Worm (Caenorhabditis elegans) whole organism, L1 larva: ENCODE results near the gene srxa-13.

Experiments used
- C04F5.9 ChIP-seq: sonication (generic microtip); optimal IDR thresholded peaks from 2 replicates; lab custom pipeline; 2016; ENCODE audit warnings: missing genetic modification characterization, missing compliant biosample characterization
- C16A3.4 ChIP-seq: fragments of 150-350 bp; optimal IDR thresholded peaks from 2 replicates; lab custom pipeline; 2014; ENCODE audit warnings: missing biosample characterization, missing genetic modification characterization
- Y116A8C.19 ChIP-seq: sonication (generic microtip); optimal IDR thresholded peaks from 2 replicates; lab custom pipeline; 2016; ENCODE audit warnings: missing compliant biosample characterization, missing genetic modification characterization, borderline replicate concordance
- aha-1 ChIP-seq: fragments of 150-350 bp; optimal IDR thresholded peaks from 2 replicates; lab custom pipeline; 2014; ENCODE audit warnings: missing biosample characterization, missing genetic modification characterization
- blmp-1 ChIP-seq: fragments of 150-350 bp; optimal IDR thresholded peaks from 2 replicates; lab custom pipeline; 2014; ENCODE audit warnings: missing biosample characterization, missing genetic modification characterization
- ceh-88 ChIP-seq: fragments of 200-800 bp; sonication (Bioruptor generic); IDR thresholded peaks from 2 replicates; pipeline ENCODE4 v1.3.6; 2022; ENCODE audit warnings: missing genetic modification characterization, missing compliant biosample characterization
- dsc-1 ChIP-seq: sonication (generic microtip); optimal IDR thresholded peaks from 2 replicates; lab custom pipeline; 2016; ENCODE audit warnings: mild to moderate bottlenecking, missing genetic modification characterization, missing compliant biosample characterization
- efl-3 ChIP-seq: fragments of 200-800 bp; sonication (Bioruptor generic); optimal IDR thresholded peaks from 2 replicates; lab custom pipeline; 2018; ENCODE audit warnings: mild to moderate bottlenecking, missing genetic modification characterization, missing compliant biosample characterization
- egl-13 ChIP-seq: sonication (generic microtip); optimal IDR thresholded peaks from 2 replicates; lab custom pipeline; 2016; ENCODE audit warnings: missing genotype, missing genetic modification reagents, missing genetic modification characterization, missing compliant biosample characterization
- egl-27 ChIP-seq, 2 experiments: fragments of 150-350 bp in 1 of 2; sonication (generic microtip); optimal IDR thresholded peaks; 3 replicates each; lab custom pipeline; 2017 to 2018; ENCODE audit warnings: missing biosample characterization in 2 of 2, missing genetic modification characterization in 2 of 2, missing genetic modification reagents in 2 of 2
- elt-2 ChIP-seq: sonication (generic microtip); optimal IDR thresholded peaks from 2 replicates; lab custom pipeline; 2016; ENCODE audit warnings: missing genetic modification characterization, mild to moderate bottlenecking, inconsistent platforms, missing compliant biosample characterization, missing genetic modification reagents
- ets-5 ChIP-seq: fragments of 200-800 bp; sonication (Bioruptor generic); IDR thresholded peaks from 2 replicates; pipeline ENCODE4 v1.3.6; 2022; ENCODE audit warnings: missing genetic modification characterization, missing compliant biosample characterization
- fkh-8 ChIP-seq: sonication (generic microtip); optimal IDR thresholded peaks from 2 replicates; lab custom pipeline; 2016; ENCODE audit warnings: mild to moderate bottlenecking, missing genetic modification characterization, missing compliant biosample characterization
- grh-1 ChIP-seq: fragments of 200-800 bp; sonication (Bioruptor generic); IDR thresholded peaks from 2 replicates; pipeline ENCODE4 v1.3.6; 2022; ENCODE audit warnings: missing genetic modification reagents, missing genetic modification characterization, missing compliant biosample characterization
- hlh-17 ChIP-seq: fragments of 200-800 bp; sonication (Bioruptor generic); optimal IDR thresholded peaks from 2 replicates; lab custom pipeline; 2018; ENCODE audit warnings: missing genetic modification characterization, mild to moderate bottlenecking, missing compliant biosample characterization, moderate library complexity, borderline replicate concordance
- hlh-4 ChIP-seq: sonication (generic microtip); optimal IDR thresholded peaks from 2 replicates; lab custom pipeline; 2016; ENCODE audit warnings: mild to moderate bottlenecking, missing genetic modification characterization, missing compliant biosample characterization
- hpl-2 ChIP-seq: fragments of 150-350 bp; optimal IDR thresholded peaks from 2 replicates; lab custom pipeline; 2014; ENCODE audit warnings: missing biosample characterization, missing genetic modification reagents, missing genetic modification characterization
- irx-1 ChIP-seq: sonication (generic microtip); optimal IDR thresholded peaks from 2 replicates; lab custom pipeline; 2016; ENCODE audit warnings: missing genetic modification characterization, missing compliant biosample characterization
- isw-1 ChIP-seq: fragments of 200-800 bp; sonication (Bioruptor generic); IDR thresholded peaks from 2 replicates; pipeline ENCODE4 v1.3.6; 2022; ENCODE audit warnings: missing genetic modification characterization, missing compliant biosample characterization
- jun-1 ChIP-seq: fragments of 150-350 bp; optimal IDR thresholded peaks from 2 replicates; lab custom pipeline; 2014; ENCODE audit warnings: missing biosample characterization, missing genetic modification reagents, missing genetic modification characterization
- lin-13 ChIP-seq: fragments of 150-350 bp; optimal IDR thresholded peaks from 2 replicates; lab custom pipeline; 2014; ENCODE audit warnings: missing biosample characterization, missing genetic modification reagents, missing genetic modification characterization
- lin-14 ChIP-seq: fragments of 200-800 bp; sonication (Bioruptor generic); optimal IDR thresholded peaks from 2 replicates; lab custom pipeline; 2018; ENCODE audit warnings: mild to moderate bottlenecking, missing genetic modification characterization, moderate library complexity, missing compliant biosample characterization
- lin-35 ChIP-seq, 2 experiments: fragments of 150-350 bp; optimal IDR thresholded peaks; 2 replicates each; lab custom pipeline; 2014; ENCODE audit warnings: missing biosample characterization in 2 of 2, missing genetic modification characterization in 2 of 2, missing genetic modification reagents in 2 of 2
- lir-3 ChIP-seq: sonication (generic microtip); optimal IDR thresholded peaks from 2 replicates; lab custom pipeline; 2016; ENCODE audit warnings: mild to moderate bottlenecking, missing genetic modification characterization, moderate library complexity, missing compliant biosample characterization; ENCODE audit not compliant: poor library complexity
- lsy-2 ChIP-seq, 2 experiments: fragments of 150-350 bp; optimal IDR thresholded peaks; 2 replicates each; lab custom pipeline; 2014; ENCODE audit warnings: missing biosample characterization in 2 of 2, missing genetic modification characterization in 2 of 2
- mab-9 ChIP-seq: fragments of 200-800 bp; sonication (Bioruptor generic); IDR thresholded peaks from 2 replicates; pipeline ENCODE4 v1.3.6; 2022; ENCODE audit warnings: missing genetic modification reagents, missing genetic modification characterization, missing compliant biosample characterization
- mdl-1 ChIP-seq, 2 experiments: fragments of 150-350 bp; optimal IDR thresholded peaks; 2 replicates each; lab custom pipeline; 2014 to 2017; ENCODE audit warnings: missing biosample characterization in 2 of 2, missing genetic modification characterization in 2 of 2, inconsistent platforms in 1 of 2
- mep-1 ChIP-seq: fragments of 150-350 bp; optimal IDR thresholded peaks from 2 replicates; lab custom pipeline; 2014; ENCODE audit warnings: missing biosample characterization, missing genetic modification characterization
- nhr-12 ChIP-seq: sonication (generic microtip); optimal IDR thresholded peaks from 2 replicates; lab custom pipeline; 2017; ENCODE audit warnings: missing biosample characterization, missing genetic modification characterization
- nhr-19 ChIP-seq: fragments of 200-800 bp; sonication (Bioruptor generic); conservative IDR thresholded peaks from 2 replicates; pipeline ENCODE4 v1.3.6; 2022; ENCODE audit warnings: missing genetic modification characterization, missing compliant biosample characterization
- nhr-237 ChIP-seq: fragments of 150-350 bp; optimal IDR thresholded peaks from 2 replicates; lab custom pipeline; 2014; ENCODE audit warnings: missing biosample characterization, missing genetic modification characterization
- nhr-28 ChIP-seq: fragments of 150-350 bp; optimal IDR thresholded peaks from 2 replicates; lab custom pipeline; 2014; ENCODE audit warnings: missing biosample characterization, missing genetic modification characterization
- nhr-71 ChIP-seq: sonication (generic microtip); optimal IDR thresholded peaks from 2 replicates; lab custom pipeline; 2016; ENCODE audit warnings: mild to moderate bottlenecking, missing genetic modification characterization, moderate library complexity, missing compliant biosample characterization
- nhr-76 ChIP-seq: sonication (generic microtip); optimal IDR thresholded peaks from 2 replicates; lab custom pipeline; 2017; ENCODE audit warnings: missing biosample characterization, missing genetic modification characterization
- nhr-77 ChIP-seq: fragments of 150-350 bp; optimal IDR thresholded peaks from 2 replicates; lab custom pipeline; 2014; ENCODE audit warnings: missing biosample characterization, missing genetic modification characterization
- nhr-85 ChIP-seq: sonication (generic microtip); peaks from one replicate; lab custom pipeline; 2016; ENCODE audit warnings: missing genetic modification characterization, inconsistent platforms, missing compliant biosample characterization
- pag-3 ChIP-seq: sonication (generic microtip); optimal IDR thresholded peaks from 2 replicates; lab custom pipeline; 2017; ENCODE audit warnings: missing genetic modification characterization, mild to moderate bottlenecking, missing compliant biosample characterization, antibody characterized with exemption, borderline replicate concordance; ENCODE audit not compliant: insufficient read depth
- pax-3 ChIP-seq: fragments of 200-800 bp; sonication (Bioruptor generic); optimal IDR thresholded peaks from 2 replicates; lab custom pipeline; 2018; ENCODE audit warnings: mild to moderate bottlenecking, missing genetic modification characterization, moderate library complexity, missing compliant biosample characterization
- pqm-1 ChIP-seq: sonication (generic microtip); optimal IDR thresholded peaks from 3 replicates; lab custom pipeline; 2017; ENCODE audit warnings: missing biosample characterization, missing genetic modification characterization
- snpc-4 ChIP-seq: fragments of 150-350 bp; optimal IDR thresholded peaks from 2 replicates; lab custom pipeline; 2014; ENCODE audit warnings: missing biosample characterization, missing genetic modification characterization
- snu-23 ChIP-seq: sonication (generic microtip); optimal IDR thresholded peaks from 2 replicates; lab custom pipeline; 2016; ENCODE audit warnings: missing genetic modification characterization, missing compliant biosample characterization
- sox-4 ChIP-seq: sonication (generic microtip); optimal IDR thresholded peaks from 2 replicates; lab custom pipeline; 2016; ENCODE audit warnings: missing genetic modification characterization, missing compliant biosample characterization
- sptf-1 ChIP-seq: fragments of 150-350 bp; optimal IDR thresholded peaks from 2 replicates; lab custom pipeline; 2014; ENCODE audit warnings: missing biosample characterization, missing genetic modification characterization
- swsn-7 ChIP-seq: sonication (generic microtip); optimal IDR thresholded peaks from 2 replicates; lab custom pipeline; 2016; ENCODE audit warnings: missing genetic modification characterization, missing compliant biosample characterization
- tbx-2 ChIP-seq: sonication (generic microtip); optimal IDR thresholded peaks from 2 replicates; lab custom pipeline; 2016; ENCODE audit warnings: missing genetic modification characterization, missing compliant biosample characterization
- unc-30 ChIP-seq: sonication (generic microtip); optimal IDR thresholded peaks from 2 replicates; lab custom pipeline; 2017; ENCODE audit warnings: missing biosample characterization, missing genetic modification characterization
- unc-62 ChIP-seq: fragments of 150-350 bp; optimal IDR thresholded peaks from 2 replicates; lab custom pipeline; 2014; ENCODE audit warnings: missing biosample characterization, missing genetic modification reagents, missing genetic modification characterization
- unc-86 ChIP-seq: sonication (generic microtip); optimal IDR thresholded peaks from 2 replicates; lab custom pipeline; 2016; ENCODE audit warnings: missing genetic modification characterization, missing compliant biosample characterization
- unc-98 ChIP-seq: fragments of 200-800 bp; sonication (Bioruptor generic); IDR thresholded peaks from 2 replicates; pipeline ENCODE4 v1.3.6; 2022; ENCODE audit warnings: missing genetic modification characterization, missing compliant biosample characterization
- xbp-1 ChIP-seq: sonication (generic microtip); optimal IDR thresholded peaks from 2 replicates; lab custom pipeline; 2016; ENCODE audit warnings: missing genetic modification characterization, missing compliant biosample characterization
- zip-4 ChIP-seq: fragments of 200-800 bp; sonication (Bioruptor generic); optimal IDR thresholded peaks from 2 replicates; lab custom pipeline; 2018; ENCODE audit warnings: mild to moderate bottlenecking, missing genetic modification characterization, moderate library complexity, missing compliant biosample characterization
- ztf-11 ChIP-seq, 2 experiments: sonication (generic microtip); optimal IDR thresholded peaks; 2 replicates each; lab custom pipeline; 2016 to 2017; ENCODE audit warnings: missing genetic modification characterization in 2 of 2, missing biosample characterization in 1 of 2, missing compliant biosample characterization in 1 of 2
- ztf-4 ChIP-seq: fragments of 150-350 bp; optimal IDR thresholded peaks from 2 replicates; lab custom pipeline; 2014; ENCODE audit warnings: missing biosample characterization, missing genetic modification characterization

srxa-13 gene

ce11 chrV:13909400-13909799, 20.2 kb upstream of the srxa-13 start, which contains the start of gene C06B3.7:
TSS of gene C06B3.7 (plus strand) at chrV:13909686.
- TF ChIP-seq jun-1 (tag; lab: Kevin White, UChicago) (peak; percentile 73), efl-3 (GFP tag; lab: Kevin White, UChicago) (no peak), snu-23 (peak; percentile 90), tbx-2 (tag; lab: Kevin White, UChicago) (peak; percentile 75), C16A3.4 (tag; lab: Kevin White, UChicago) (peak; percentile 90), lsy-2 (tag; optimal IDR thresholded peaks at IDR 0.05; lab: Kevin White, UChicago) (peak; percentile 74 to 85), grh-1 (no peak), pag-3 (tag; lab: Kevin White, UChicago) (no peak), ztf-4 (tag; lab: Kevin White, UChicago) (peak; percentile 81), unc-98 (GFP tag; lab: Robert Waterston, UW) (no peak), nhr-19 (GFP tag; lab: Robert Waterston, UW) (peak; percentile 96), nhr-28 (tag; lab: Kevin White, UChicago) (no peak), mdl-1 (tag; optimal IDR thresholded peaks at IDR 0.05; lab: Kevin White, UChicago) (peak in 1 of 2 experiments; percentile 94), dsc-1 (peak; percentile 84), unc-62 (GFP tag; lab: Kevin White, UChicago) (no peak), snpc-4 (tag; lab: Kevin White, UChicago) (peak; percentile 44), mep-1 (tag; lab: Kevin White, UChicago) (peak; percentile 88), mab-9 (GFP tag; lab: Robert Waterston, UW) (no peak), lir-3 (tag; lab: Kevin White, UChicago) (peak; percentile 59), unc-30 (tag; lab: Kevin White, UChicago) (no peak), hpl-2 (GFP tag; lab: Kevin White, UChicago) (no peak), swsn-7 (tag; lab: Kevin White, UChicago) (peak; percentile 66), unc-86 (tag; lab: Kevin White, UChicago) (no peak), hlh-17 (GFP tag; lab: Kevin White, UChicago) (no peak), nhr-76 (tag; lab: Kevin White, UChicago) (no peak), pqm-1 (tag; lab: Kevin White, UChicago) (peak; percentile 46), nhr-77 (tag; lab: Kevin White, UChicago) (no peak), sptf-1 (no peak), ztf-11 (tag; optimal IDR thresholded peaks at IDR 0.05; lab: Kevin White, UChicago) (no peak), sox-4 (tag; lab: Kevin White, UChicago) (peak; percentile 61), blmp-1 (tag; lab: Kevin White, UChicago) (peak; percentile 89), zip-4 (GFP tag; lab: Kevin White, UChicago) (peak; percentile 98), lin-14 (GFP tag; lab: Kevin White, UChicago) (peak; percentile 95), pax-3 (peak; percentile 82), lin-13 (peak; percentile 78), ceh-88 (peak; percentile 33; the same call in 1 of the 2 replicates), egl-13 (tag; lab: Kevin White, UChicago) (no peak), egl-27 (tag; optimal IDR thresholded peaks at IDR 0.05; lab: Kevin White, UChicago) (no peak), nhr-71 (tag; lab: Kevin White, UChicago) (peak; percentile 97), irx-1 (tag; lab: Kevin White, UChicago) (peak; percentile 63), nhr-237 (peak; percentile 53), xbp-1 (tag; lab: Kevin White, UChicago) (peak; percentile 89), hlh-4 (tag; lab: Kevin White, UChicago) (no peak), Y116A8C.19 (no peak), C04F5.9 (peak; percentile 55), nhr-12 (tag; lab: Kevin White, UChicago) (no peak), fkh-8 (peak; percentile 90), aha-1 (peak; percentile 10), elt-2 (tag; lab: Kevin White, UChicago) (peak; percentile 85), isw-1 (GFP tag; lab: Robert Waterston, UW) (peak; percentile 16; the same call in 1 of the 2 replicates), ets-5 (GFP tag; lab: Robert Waterston, UW) (no peak), nhr-85 (tag; lab: Kevin White, UChicago) (peak; percentile 97), lin-35 (GFP tag; optimal IDR thresholded peaks at IDR 0.05; lab: Kevin White, UChicago) (peak; percentile 64 to 90)
